Worm (Caenorhabditis elegans): ENCODE measurements around the gene K08D10.14.

The K08D10.14 gene

DNA sequence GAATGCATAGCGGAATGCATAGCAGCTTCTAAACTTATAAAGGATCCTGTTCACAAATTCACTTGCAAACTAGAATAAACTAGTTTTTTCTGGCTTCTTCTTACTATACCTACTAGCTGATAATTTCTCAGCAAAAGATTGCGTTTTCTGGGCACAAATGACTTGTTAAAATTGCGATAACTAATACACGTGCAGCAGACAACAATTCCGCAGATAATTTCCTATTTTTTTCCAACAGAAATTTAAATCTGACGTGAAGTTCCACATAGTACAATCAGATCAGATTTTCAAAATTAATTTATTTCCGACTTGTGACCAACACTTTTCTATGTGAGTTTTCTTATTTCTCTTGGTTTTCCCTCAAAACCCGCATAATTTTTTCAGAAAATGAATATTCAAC, 9.7 kb downstream of the K08D10.14 start, which contains the start of gene scrm-8:
Gene scrm-8 (plus strand): TSS at position 301 of the 400 bp plus-strand sequence.
- TF ChIP-seq vab-7 (GFP tag; IDR thresholded peaks at IDR 0.05) (no peak), ceh-44 (GFP tag; IDR thresholded peaks at IDR 0.05) (no peak), daf-19 (GFP tag; conservative IDR thresholded peaks at IDR 0.05) (no peak), unc-62 (GFP tag; optimal IDR thresholded peaks at IDR 0.05 in 1 of 2) (no peak), unc-62 (tag; optimal IDR thresholded peaks at IDR 0.05) (no peak), cey-2 (tag; optimal IDR thresholded peaks at IDR 0.05; ENCODE audit: borderline replicate concordance, insufficient read depth) (no peak), hlh-11 (tag; optimal IDR thresholded peaks at IDR 0.05) (no peak), nhr-77 (tag; optimal IDR thresholded peaks at IDR 0.05) (no peak), ZK546.5 (tag; optimal IDR thresholded peaks at IDR 0.05) (no peak), nhr-42 (GFP tag; IDR thresholded peaks at IDR 0.05) (no peak), nhr-48 (tag; optimal IDR thresholded peaks at IDR 0.05) (no peak), F37D6.2 (tag; optimal IDR thresholded peaks at IDR 0.05) (no peak)

DNA sequence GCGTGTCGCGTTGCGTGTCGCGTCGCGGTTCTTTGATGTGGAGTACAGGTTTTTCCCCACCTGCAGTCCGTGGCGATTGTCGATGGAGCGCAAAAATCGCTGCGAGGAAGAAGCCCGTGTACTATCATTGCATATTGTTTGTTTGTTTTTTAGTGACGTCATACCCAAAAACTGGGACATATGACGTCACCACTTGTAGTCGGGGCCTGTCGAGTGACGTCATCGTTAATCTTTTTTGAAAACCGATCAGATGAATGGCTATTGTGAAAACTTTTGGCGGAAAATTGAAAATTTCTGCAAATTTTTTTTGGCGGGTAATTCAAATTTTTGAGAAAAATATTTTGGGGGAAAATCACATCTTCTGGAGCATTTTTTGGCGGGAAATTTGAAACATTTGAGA, 12.6 kb downstream of the K08D10.14 start:
- TF ChIP-seq ZK546.5 (tag; optimal IDR thresholded peaks at IDR 0.05) (no peak), arid-1 (GFP tag; conservative IDR thresholded peaks at IDR 0.05) (no peak), duxl-1 (tag; optimal IDR thresholded peaks at IDR 0.05; ENCODE audit: poor library complexity) (no peak), snpc-1.2 (GFP tag; IDR thresholded peaks at IDR 0.05) (no peak), pha-4 (GFP tag; IDR thresholded peaks at IDR 0.05) (no peak), pha-4 (tag; optimal IDR thresholded peaks at IDR 0.05) (no peak), D1046.2 (GFP tag; IDR thresholded peaks at IDR 0.05) (no peak), nhr-42 (GFP tag; IDR thresholded peaks at IDR 0.05) (no peak), ceh-62 (tag; optimal IDR thresholded peaks at IDR 0.05) (no peak), Y105C5A.15 (GFP tag; IDR thresholded peaks at IDR 0.05) (no peak), daf-12 (tag; optimal IDR thresholded peaks at IDR 0.05) (no peak), pqm-1 (tag; optimal IDR thresholded peaks at IDR 0.05) (no peak), set-16 (GFP tag; IDR thresholded peaks at IDR 0.05) (no peak), R02D3.7 (tag; optimal IDR thresholded peaks at IDR 0.05) (no peak), lsy-2 (tag; optimal IDR thresholded peaks at IDR 0.05) (no peak), aha-1 (tag) (no peak), lir-3 (tag; optimal IDR thresholded peaks at IDR 0.05) (no peak), T20F7.1 (GFP tag; optimal IDR thresholded peaks at IDR 0.05) (no peak), zfp-2 (tag; optimal IDR thresholded peaks at IDR 0.05) (no peak)

DNA sequence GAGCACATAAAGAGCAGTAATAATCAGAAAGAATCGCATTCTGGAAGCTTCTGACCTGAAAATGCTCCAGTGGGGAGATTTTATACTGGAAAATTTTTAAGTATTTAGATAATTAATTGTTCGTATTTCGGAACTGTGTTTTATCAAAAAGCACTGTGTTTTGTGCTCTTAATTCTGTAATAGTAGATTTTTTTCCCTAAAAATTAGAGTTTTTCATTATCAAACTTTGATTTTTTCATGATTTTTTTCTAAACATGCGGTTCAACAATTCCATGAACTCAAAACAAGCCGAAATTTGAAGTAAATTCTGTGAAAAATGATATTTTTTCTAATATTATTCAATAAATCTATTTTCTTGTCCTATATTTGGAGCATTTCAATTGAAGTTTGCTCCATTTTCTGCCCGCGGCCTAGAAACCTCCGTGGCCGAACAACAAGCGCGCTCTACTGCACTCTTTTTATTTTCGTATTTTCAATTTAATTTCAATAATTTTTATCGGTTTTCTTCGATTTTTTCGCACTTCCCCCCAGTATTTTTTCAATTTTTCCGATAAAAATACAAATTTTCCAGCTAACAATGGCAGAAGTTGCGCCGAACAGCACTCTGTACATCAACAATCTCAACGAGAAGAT, 16.9 kb downstream of the K08D10.14 start, which contains the start of the genes K08D10.13 and rnp-2:
Gene K08D10.13 (minus strand): TSS at position 51 of the 633 bp plus-strand sequence.
Gene rnp-2 (plus strand): TSS at position 546 of the 633 bp plus-strand sequence.
- TF ChIP-seq lin-13 (GFP tag; optimal IDR thresholded peaks at IDR 0.05) (peak; percentile 10), set-16 (GFP tag; IDR thresholded peaks at IDR 0.05) (no peak), nhr-48 (tag; optimal IDR thresholded peaks at IDR 0.05) (no peak), nhr-28 (tag; optimal IDR thresholded peaks at IDR 0.05) (peak; percentile 9), duxl-1 (tag; optimal IDR thresholded peaks at IDR 0.05; ENCODE audit: poor library complexity) (no peak), lin-38 (GFP tag; IDR thresholded peaks at IDR 0.05) (peak; percentile 92), unc-130 (GFP tag; optimal IDR thresholded peaks at IDR 0.05) (peak; percentile 29), hif-1 (tag; optimal IDR thresholded peaks at IDR 0.05) (peak in 1 of 2 experiments; percentile 45), ceh-62 (tag; optimal IDR thresholded peaks at IDR 0.05) (no peak), ZK337.2 (GFP tag; IDR thresholded peaks at IDR 0.05) (0 out of 2 replicates have a peak, but pooled peaks have one; percentile 25), daf-19 (GFP tag; conservative IDR thresholded peaks at IDR 0.05) (no peak), Y75B8A.6 (GFP tag; IDR thresholded peaks at IDR 0.05) (no peak), rbr-2 (tag; optimal IDR thresholded peaks at IDR 0.05) (peak; percentile 35), dpl-1 (GFP tag; optimal IDR thresholded peaks at IDR 0.05) (peak; percentile 63), nhr-237 (tag; optimal IDR thresholded peaks at IDR 0.05) (no peak), aha-1 (tag) (peak; percentile 43), T20F7.1 (GFP tag; optimal IDR thresholded peaks at IDR 0.05) (no peak), F37D6.2 (tag; optimal IDR thresholded peaks at IDR 0.05) (no peak), mes-2 (tag; optimal IDR thresholded peaks at IDR 0.05; ENCODE audit: poor library complexity, severe bottlenecking) (peak; percentile 96)

Data from whole organism, L4 larva.